Fruit fly (Drosophila melanogaster): ENCODE measurements around the gene CG6180.

The CG6180 gene

dm6 chr2L:12721794-12722315 is 14.4 kb downstream of the CG6180 start, which contains the start of gene Pih1D1 (continued):
- peak; percentile 89 for TF ChIP-seq dsx (GFP tag; optimal IDR thresholded peaks at IDR 0.05; ENCODE audit: poor library complexity, severe bottlenecking)
- peak; percentile 96 for TF ChIP-seq Sox15 (GFP tag; optimal IDR thresholded peaks at IDR 0.05)
- no peak for TF ChIP-seq fkh (GFP tag; optimal IDR thresholded peaks at IDR 0.05)
- TF ChIP-seq Hr38 (GFP tag; optimal IDR thresholded peaks at IDR 0.05): peak; percentile 73
- TF ChIP-seq CG1621 (tag; optimal IDR thresholded peaks at IDR 0.05): peak; percentile 80
- TF ChIP-seq Ets21C (GFP tag; optimal IDR thresholded peaks at IDR 0.05): peak; percentile 95
- peak; percentile 93 for TF ChIP-seq CG34406 (GFP tag; optimal IDR thresholded peaks at IDR 0.05)
- peak; percentile 94 for TF ChIP-seq cyc (GFP tag; optimal IDR thresholded peaks at IDR 0.05)
- TF ChIP-seq vri (GFP tag; optimal IDR thresholded peaks at IDR 0.05): peak; percentile 73
- TF ChIP-seq pdm3 (GFP tag; optimal IDR thresholded peaks at IDR 0.05): peak; percentile 96
- peak; percentile 97 for TF ChIP-seq CG11294 (GFP tag; IDR thresholded peaks at IDR 0.05)
- peak; percentile 96 for TF ChIP-seq CG6163 (GFP tag; IDR thresholded peaks at IDR 0.05)
- peak; percentile 71 for TF ChIP-seq fd85E (GFP tag; optimal IDR thresholded peaks at IDR 0.05)
- TF ChIP-seq CG16779 (tag; optimal IDR thresholded peaks at IDR 0.05): peak; percentile 86
- peak; percentile 49 for TF ChIP-seq CG6854 (GFP tag; optimal IDR thresholded peaks at IDR 0.05)
- TF ChIP-seq salr (GFP tag; optimal IDR thresholded peaks at IDR 0.05): peak; percentile 86 to 97

dm6 chr2L:12750060-12750459 is 42.6 kb downstream of the CG6180 start:
- TF ChIP-seq CG32006 (GFP tag; optimal IDR thresholded peaks at IDR 0.05) (no peak), CG7368 (GFP tag; optimal IDR thresholded peaks at IDR 0.05) (no peak), ss (GFP tag; optimal IDR thresholded peaks at IDR 0.05) (no peak), fd59A (GFP tag; optimal IDR thresholded peaks at IDR 0.05) (no peak), vri (GFP tag; optimal IDR thresholded peaks at IDR 0.05) (no peak), Ets21C (GFP tag; optimal IDR thresholded peaks at IDR 0.05) (no peak), achi (GFP tag; optimal IDR thresholded peaks at IDR 0.05) (no peak), CG10669 (GFP tag; optimal IDR thresholded peaks at IDR 0.05) (no peak), fkh (GFP tag; optimal IDR thresholded peaks at IDR 0.05) (no peak), Ets96B (tag; optimal IDR thresholded peaks at IDR 0.05) (no peak)

dm6 chr2L:12756417-12756816 is 49.0 kb downstream of the CG6180 start:
- TF ChIP-seq CG8119 (GFP tag; IDR thresholded peaks at IDR 0.05) (no peak), Smox (GFP tag; optimal IDR thresholded peaks at IDR 0.05) (peak; percentile 6), Eip93F (GFP tag; optimal IDR thresholded peaks at IDR 0.05) (no peak), fd85E (GFP tag; optimal IDR thresholded peaks at IDR 0.05) (no peak), dac (GFP tag; optimal IDR thresholded peaks at IDR 0.05) (no peak), CG11294 (GFP tag; IDR thresholded peaks at IDR 0.05) (no peak), Lpt (GFP tag; optimal IDR thresholded peaks at IDR 0.05) (no peak), Gug (GFP tag; IDR thresholded peaks at IDR 0.05) (no peak), topi (GFP tag; optimal IDR thresholded peaks at IDR 0.05) (no peak), Sox102F (GFP tag; optimal IDR thresholded peaks at IDR 0.05) (no peak), CG3032 (tag; optimal IDR thresholded peaks at IDR 0.05) (no peak), CG34406 (GFP tag; optimal IDR thresholded peaks at IDR 0.05) (no peak), pdm3 (GFP tag; optimal IDR thresholded peaks at IDR 0.05) (no peak), fkh (GFP tag; optimal IDR thresholded peaks at IDR 0.05) (no peak), CG6163 (GFP tag; IDR thresholded peaks at IDR 0.05) (no peak), CG32006 (GFP tag; optimal IDR thresholded peaks at IDR 0.05) (no peak), CG9139 (GFP tag; optimal IDR thresholded peaks at IDR 0.05) (no peak), dsx (GFP tag; optimal IDR thresholded peaks at IDR 0.05; ENCODE audit: poor library complexity, severe bottlenecking) (no peak), achi (GFP tag; optimal IDR thresholded peaks at IDR 0.05) (no peak), Eip78C (GFP tag) (peak; percentile 78), CG3919 (GFP tag; optimal IDR thresholded peaks at IDR 0.05) (peak; percentile 3), CG31627 (GFP tag; optimal IDR thresholded peaks at IDR 0.05) (no peak), CG6792 (GFP tag; optimal IDR thresholded peaks at IDR 0.05) (no peak), Met (GFP tag; optimal IDR thresholded peaks at IDR 0.05) (no peak), Sox14 (GFP tag; optimal IDR thresholded peaks at IDR 0.05) (no peak), CG6854 (GFP tag; optimal IDR thresholded peaks at IDR 0.05) (no peak), CG4318 (GFP tag; optimal IDR thresholded peaks at IDR 0.05) (no peak), vri (GFP tag; optimal IDR thresholded peaks at IDR 0.05) (no peak), acj6 (GFP tag; optimal IDR thresholded peaks at IDR 0.05) (no peak), esn (GFP tag; optimal IDR thresholded peaks at IDR 0.05) (no peak), fd59A (GFP tag; optimal IDR thresholded peaks at IDR 0.05) (no peak), CG7368 (GFP tag; optimal IDR thresholded peaks at IDR 0.05) (no peak), Ets96B (tag; optimal IDR thresholded peaks at IDR 0.05) (no peak), Hr4 (GFP tag; optimal IDR thresholded peaks at IDR 0.05) (no peak), cyc (GFP tag; optimal IDR thresholded peaks at IDR 0.05) (no peak), ss (GFP tag; optimal IDR thresholded peaks at IDR 0.05) (no peak), eg (GFP tag; IDR thresholded peaks at IDR 0.05) (0 out of 3 replicates have a peak, but pooled peaks have one; percentile 20), CG16779 (tag; optimal IDR thresholded peaks at IDR 0.05) (no peak), salr (GFP tag; optimal IDR thresholded peaks at IDR 0.05) (no peak), Hr39 (GFP tag; optimal IDR thresholded peaks at IDR 0.05) (no peak)

All from whole organism, prepupa.